Worm (Caenorhabditis elegans) whole organism, early embryonic: ENCODE data around the gene srh-178.

Experiments used
- aly-1 ChIP-seq: sonication (generic microtip); optimal IDR thresholded peaks from 2 replicates; lab custom pipeline; 2016; ENCODE audit warnings: missing genetic modification characterization, missing compliant biosample characterization
- flt-1 ChIP-seq: fragments of 200-800 bp; sonication (Bioruptor generic); IDR thresholded peaks from 2 replicates; pipeline ENCODE4 v1.3.6; 2022; ENCODE audit warnings: missing genetic modification characterization, missing compliant biosample characterization
- hmg-4 ChIP-seq: fragments of 200-800 bp; sonication (Bioruptor generic); optimal IDR thresholded peaks from 2 replicates; lab custom pipeline; 2018; ENCODE audit warnings: mild to moderate bottlenecking, missing genetic modification characterization, missing compliant biosample characterization
- tbx-11 ChIP-seq: fragments of 200-800 bp; sonication (Bioruptor generic); IDR thresholded peaks from 2 replicates; pipeline ENCODE4 v1.3.6; 2022; ENCODE audit warnings: missing genetic modification characterization, missing compliant biosample characterization

- TF ChIP-seq flt-1 (no peak), tbx-11 (GFP tag; lab: Robert Waterston, UW) (no peak), hmg-4 (no peak), aly-1 (tag; lab: Kevin White, UChicago) (no peak)
These were observed 42.0 kb downstream of the srh-178 start, which contains the start of gene ZK262.8 for ce11 chrV:18438081-18438480.
